Fruit fly (Drosophila melanogaster) S2 (cell line): ENCODE results near the gene Pxd.

Experiments used
- CG8478 ChIP-seq: fragments of >200 bp; optimal IDR thresholded peaks from 2 replicates; lab custom pipeline; 2018
- CTCF ChIP-seq, 2 experiments: fragments of >200 bp; optimal IDR thresholded peaks; 2 replicates each; lab custom pipeline; 2018

DNA sequence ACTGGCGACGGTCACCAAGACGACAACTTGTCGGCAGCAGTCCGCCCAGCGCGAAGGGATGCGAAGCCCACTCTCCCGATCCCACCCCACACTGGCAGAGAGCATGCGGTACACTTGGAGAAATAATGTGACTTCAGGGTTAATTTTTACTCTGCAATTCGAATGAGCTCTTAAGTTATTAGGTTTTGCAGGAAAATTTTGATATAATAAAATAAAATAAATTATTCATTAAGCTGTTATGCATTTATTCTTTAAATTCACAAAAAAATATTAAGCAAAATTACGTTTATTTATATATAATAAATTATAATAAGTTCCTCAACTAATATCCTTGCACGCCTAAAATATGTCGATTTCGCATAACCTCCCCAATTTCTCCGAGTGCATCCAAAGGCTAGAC, 34.5 kb downstream of the Pxd start:
- TF ChIP-seq CG8478 (lab: Kevin White, UChicago) (no peak), CTCF (optimal IDR thresholded peaks at IDR 0.05; lab: Kevin White, UChicago) (no peak)
